Fruit fly (Drosophila melanogaster): ENCODE measurements around the gene CG9213.

CG9213 gene

DNA sequence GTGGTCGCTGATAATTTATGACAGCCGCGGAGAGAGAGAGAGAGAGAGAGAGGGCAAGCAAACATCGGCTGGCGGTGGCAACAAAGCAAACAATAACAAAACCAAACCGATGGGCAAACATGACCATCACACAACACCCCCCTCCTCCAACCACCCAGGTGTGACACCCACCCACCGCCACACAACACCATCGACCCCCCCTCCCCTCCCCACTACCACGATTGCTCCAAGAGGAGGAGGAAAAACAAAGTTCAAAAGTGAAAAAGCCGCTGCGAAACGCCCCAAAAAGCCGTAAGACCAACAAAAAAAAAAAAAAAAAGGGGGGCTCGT lies 45.3 kb upstream of the CG9213 start (continued):
- no peak for TF ChIP-seq HmgD (GFP tag; optimal IDR thresholded peaks at IDR 0.05)
- TF ChIP-seq sqz (GFP tag; optimal IDR thresholded peaks at IDR 0.05) = peak; percentile 72
- peak; percentile 18 for TF ChIP-seq unpg (GFP tag; optimal IDR thresholded peaks at IDR 0.05)
- TF ChIP-seq NK7.1 (GFP tag; optimal IDR thresholded peaks at IDR 0.05) = no peak
- peak; percentile 2 for TF ChIP-seq dmrt11E (tag; optimal IDR thresholded peaks at IDR 0.05)
- no peak for TF ChIP-seq Atf6 (GFP tag; IDR thresholded peaks at IDR 0.05)
- TF ChIP-seq Oaz (GFP tag; IDR thresholded peaks at IDR 0.05) = no peak
- TF ChIP-seq CG6272 (GFP tag; IDR thresholded peaks at IDR 0.05) = no peak
- TF ChIP-seq E2f1 (GFP tag; IDR thresholded peaks at IDR 0.05) = peak; percentile 1; the same call in 1 of the 2 replicates
- TF ChIP-seq HLHmδ (GFP tag; optimal IDR thresholded peaks at IDR 0.05) = peak; percentile 78
- peak; percentile 34 for TF ChIP-seq run (tag; optimal IDR thresholded peaks at IDR 0.05)
- TF ChIP-seq Sry-δ (GFP tag; optimal IDR thresholded peaks at IDR 0.05) = no peak
- TF ChIP-seq CG8359 (GFP tag; optimal IDR thresholded peaks at IDR 0.05; ENCODE audit: borderline replicate concordance) = peak; percentile 64
- peak; percentile 92 for TF ChIP-seq kni (GFP tag; optimal IDR thresholded peaks at IDR 0.05)
- 0 out of 3 replicates have a peak, but pooled peaks have one; percentile 41 for TF ChIP-seq z (GFP tag; IDR thresholded peaks at IDR 0.05)
- 0 out of 2 replicates have a peak, but pooled peaks have one; percentile 1 for TF ChIP-seq ham (GFP tag; IDR thresholded peaks at IDR 0.05)
- TF ChIP-seq Poxn (GFP tag; IDR thresholded peaks at IDR 0.05) = no peak
- peak; percentile 1 for TF ChIP-seq CrebB (tag; optimal IDR thresholded peaks at IDR 0.05)

DNA sequence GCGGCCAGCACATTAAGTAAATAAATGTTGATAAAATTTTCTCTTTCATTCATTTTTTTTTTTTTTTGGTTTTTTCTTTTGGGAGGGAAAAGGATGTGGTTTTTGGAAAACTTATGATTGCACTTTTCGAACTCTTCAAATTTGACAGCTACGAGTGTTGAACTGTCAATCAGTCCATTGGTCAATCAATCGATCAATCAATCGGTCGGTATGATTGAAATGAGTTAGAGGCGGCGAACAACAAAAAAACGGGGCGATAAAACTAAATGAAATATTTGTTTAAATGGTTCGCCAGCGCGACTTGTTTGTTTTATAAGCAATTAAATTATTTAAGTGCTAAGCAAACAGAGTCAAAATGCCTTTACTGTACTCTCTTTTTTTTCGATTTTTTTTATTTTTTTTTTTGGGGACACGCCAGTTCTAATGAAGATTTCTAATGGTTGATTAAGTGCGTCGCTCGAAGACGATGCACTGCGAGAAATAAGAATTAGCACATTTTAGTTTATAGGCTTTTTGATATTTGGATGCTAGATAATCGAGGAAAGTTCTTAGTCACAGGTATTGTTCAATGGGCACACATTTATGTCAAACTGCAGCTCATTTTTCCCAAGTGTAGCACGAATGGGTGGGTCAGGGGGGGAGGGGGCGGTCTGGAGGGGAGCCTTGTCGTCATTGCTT lies 44.8 kb upstream of the CG9213 start:
- TF ChIP-seq Antp (GFP tag; optimal IDR thresholded peaks at IDR 0.05) = peak; percentile 77
- TF ChIP-seq CkIIα-i1 (GFP tag; IDR thresholded peaks at IDR 0.05) = peak; percentile 20; the same call in 1 of the 2 replicates
- TF ChIP-seq dmrt11E (tag; optimal IDR thresholded peaks at IDR 0.05) = peak; percentile 74
- no peak for TF ChIP-seq cad (GFP tag; optimal IDR thresholded peaks at IDR 0.05)
- peak; percentile 86 for TF ChIP-seq unpg (GFP tag; optimal IDR thresholded peaks at IDR 0.05)
- peak; percentile 31 for TF ChIP-seq CG17186 (GFP tag; optimal IDR thresholded peaks at IDR 0.05)
- TF ChIP-seq Hand (GFP tag; optimal IDR thresholded peaks at IDR 0.05) = peak; percentile 30
- TF ChIP-seq CG15011 (GFP tag; optimal IDR thresholded peaks at IDR 0.05) = peak; percentile 45
- peak; percentile 78 for TF ChIP-seq Awh (GFP tag; IDR thresholded peaks at IDR 0.05)
- TF ChIP-seq CG2116 (GFP tag; optimal IDR thresholded peaks at IDR 0.05) = peak; percentile 15
- TF ChIP-seq abd-A (tag; optimal IDR thresholded peaks at IDR 0.05) = peak; percentile 0
- peak; percentile 29 for TF ChIP-seq Nf-YC (tag; optimal IDR thresholded peaks at IDR 0.05)
- 0 out of 2 replicates have a peak, but pooled peaks have one; percentile 44 for TF ChIP-seq al (GFP tag; IDR thresholded peaks at IDR 0.05)
- peak; percentile 88 for TF ChIP-seq nmo (GFP tag; optimal IDR thresholded peaks at IDR 0.05)
- TF ChIP-seq exex (tag; optimal IDR thresholded peaks at IDR 0.05) = peak; percentile 44
- TF ChIP-seq CG1024 (GFP tag; IDR thresholded peaks at IDR 0.05) = peak; percentile 76
- peak; percentile 50 for TF ChIP-seq zen (tag; optimal IDR thresholded peaks at IDR 0.05)
- TF ChIP-seq Ets65A (GFP tag) = peak; percentile 98
- peak; percentile 78 for TF ChIP-seq CG9727 (GFP tag; optimal IDR thresholded peaks at IDR 0.05)
- no peak for TF ChIP-seq gfzf (GFP tag; optimal IDR thresholded peaks at IDR 0.05)
- peak; percentile 89 for TF ChIP-seq CG11504 (tag; optimal IDR thresholded peaks at IDR 0.05)
- TF ChIP-seq pnt (GFP tag; optimal IDR thresholded peaks at IDR 0.05) = peak; percentile 79
- peak in 1 of 2 experiments; percentile 25 for TF ChIP-seq crp (GFP tag; optimal IDR thresholded peaks at IDR 0.05)
- peak; percentile 67 for TF ChIP-seq gsb-n (tag; optimal IDR thresholded peaks at IDR 0.05)
- peak; percentile 80 for TF ChIP-seq sqz (GFP tag; optimal IDR thresholded peaks at IDR 0.05)
- no peak for TF ChIP-seq Bgb (GFP tag; IDR thresholded peaks at IDR 0.05; ENCODE audit: partially characterized antibody)
- 0 out of 2 replicates have a peak, but pooled peaks have one; percentile 38 for TF ChIP-seq CG16779 (GFP tag; IDR thresholded peaks at IDR 0.05)
- peak; percentile 87 for TF ChIP-seq sisA (GFP tag; IDR thresholded peaks at IDR 0.05)
- peak; percentile 64 for TF ChIP-seq chn (GFP tag; optimal IDR thresholded peaks at IDR 0.05)
- peak; percentile 59 for TF ChIP-seq HLH54F (GFP tag; optimal IDR thresholded peaks at IDR 0.05)
- TF ChIP-seq CG13624 (GFP tag; optimal IDR thresholded peaks at IDR 0.05) = peak; percentile 61
- peak; percentile 65 for TF ChIP-seq CG13123 (GFP tag; optimal IDR thresholded peaks at IDR 0.05)
- TF ChIP-seq HLH4C (GFP tag; IDR thresholded peaks at IDR 0.05; ENCODE audit: partially characterized antibody) = no peak
- peak; percentile 86 for TF ChIP-seq dmrt99B (tag; optimal IDR thresholded peaks at IDR 0.05)
